Worm (Caenorhabditis elegans) whole organism, late embryonic: ENCODE measurements around the gene srz-11.

Experiments used
- eyg-1 ChIP-seq: sonication (generic microtip); optimal IDR thresholded peaks from 2 replicates; lab custom pipeline; 2016; ENCODE audit warnings: missing genotype, missing genetic modification characterization, missing compliant biosample characterization
- hlh-6 ChIP-seq: sonication (generic microtip); optimal IDR thresholded peaks from 2 replicates; lab custom pipeline; 2016; ENCODE audit warnings: missing genotype, missing genetic modification characterization, missing compliant biosample characterization

- TF ChIP-seq hlh-6 (tag; lab: Kevin White, UChicago) (no peak), eyg-1 (tag; lab: Kevin White, UChicago) (no peak)
Measured at ce11 chrV:15193909-15194308, 31.0 kb downstream of the srz-11 start, which contains the start of gene Y75B12B.13.
